Worm (Caenorhabditis elegans) whole organism, L4 larva: ENCODE results near the gene ZK938.11.

Experiments
- F26F4.8 ChIP-seq: fragments of 200-800 bp; sonication (Bioruptor generic); conservative IDR thresholded peaks from 2 replicates; pipeline ENCODE4 v1.3.6; 2022; ENCODE audit warnings: missing genetic modification characterization, missing compliant biosample characterization
- T26A8.4 ChIP-seq: fragments of 200-800 bp; sonication (Bioruptor generic); IDR thresholded peaks from 2 replicates; pipeline ENCODE4 v1.3.6; 2022; ENCODE audit warnings: missing genetic modification characterization, missing compliant biosample characterization
- aha-1 ChIP-seq: fragments of 150-350 bp; peaks from one replicate; lab custom pipeline; 2014; ENCODE audit warnings: missing biosample characterization, missing genetic modification characterization
- ama-1 ChIP-seq: fragments of 150-350 bp; optimal IDR thresholded peaks from 2 replicates; lab custom pipeline; 2014; ENCODE audit warnings: inconsistent platforms, mixed read lengths
- madf-5 ChIP-seq, 2 experiments: fragments of 200-800 bp; sonication (Bioruptor generic); IDR thresholded peaks; 2 replicates each; pipeline ENCODE4 v1.3.6; 2022; ENCODE audit warnings: missing compliant biosample characterization in 2 of 2, missing genetic modification characterization in 2 of 2
- nhr-76 ChIP-seq: fragments of 150-350 bp; optimal IDR thresholded peaks from 2 replicates; lab custom pipeline; 2014; ENCODE audit warnings: missing biosample characterization, missing genetic modification characterization
- pqm-1 ChIP-seq: sonication (generic microtip); optimal IDR thresholded peaks from 2 replicates; lab custom pipeline; 2017; ENCODE audit warnings: missing biosample characterization, missing genetic modification characterization
- sdz-12 ChIP-seq: fragments of 200-800 bp; sonication (Bioruptor generic); optimal IDR thresholded peaks from 2 replicates; lab custom pipeline; 2018; ENCODE audit warnings: mild to moderate bottlenecking, missing genetic modification characterization, missing compliant biosample characterization
- tag-97 ChIP-seq: fragments of 200-800 bp; sonication (Bioruptor generic); IDR thresholded peaks from 2 replicates; pipeline ENCODE4 v1.3.6; 2022; ENCODE audit warnings: missing genetic modification characterization, missing compliant biosample characterization
- ztf-11 ChIP-seq: fragments of 150-350 bp; optimal IDR thresholded peaks from 2 replicates; lab custom pipeline; 2014; ENCODE audit warnings: missing biosample characterization, missing genetic modification characterization

DNA sequence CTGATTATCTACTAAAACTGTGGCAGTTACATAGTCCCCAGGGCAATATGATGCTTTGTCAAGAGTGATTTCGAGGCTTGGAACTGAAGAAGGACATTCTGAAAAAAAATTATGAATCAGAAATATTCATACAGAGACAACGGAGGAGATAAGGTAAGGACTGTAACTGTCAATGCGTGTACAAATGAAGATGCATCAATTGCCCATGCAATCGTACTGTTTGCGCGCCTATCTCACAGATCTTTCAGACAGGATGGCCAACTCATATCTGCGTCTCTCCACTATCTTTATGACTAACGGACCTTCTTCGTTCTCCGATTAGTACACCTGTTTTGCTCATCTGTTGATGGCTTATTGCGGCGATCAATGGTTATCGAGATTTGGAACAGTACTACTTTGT lies at the start of gene ZK938.11:
- TF ChIP-seq pqm-1 (tag; lab: Kevin White, UChicago) (no peak), nhr-76 (tag; lab: Kevin White, UChicago) (no peak), aha-1 (tag; lab: Kevin White, UChicago) (no peak), T26A8.4 (no peak), sdz-12 (no peak), F26F4.8 (GFP tag; lab: Robert Waterston, UW) (no peak), ama-1 (lab: Kevin White, UChicago) (no peak), madf-5 (GFP tag; IDR thresholded peaks at IDR 0.05; lab: Robert Waterston, UW) (no peak), tag-97 (GFP tag; lab: Robert Waterston, UW) (no peak), ztf-11 (tag; lab: Kevin White, UChicago) (no peak)
